Fruit fly (Drosophila melanogaster) whole organism, embryonic: Measurements from ENCODE around the gene CG14868.

ENCODE experiments used
- Adf1 ChIP-seq: fragments of 200-800 bp; sonication (Bioruptor generic); IDR thresholded peaks from 2 replicates; pipeline ENCODE4 v1.3.6; 2022; ENCODE audit warnings: missing biosample characterization, missing genetic modification characterization
- C15 ChIP-seq: fragments of 200-800 bp; sonication (Bioruptor generic); IDR thresholded peaks from 3 replicates; pipeline ENCODE4 v1.3.6; 2022; ENCODE audit warnings: missing biosample characterization, missing genetic modification characterization
- CG10209 ChIP-seq: fragments of 200-800 bp; sonication (Bioruptor generic); optimal IDR thresholded peaks from 3 replicates; lab custom pipeline; 2017; ENCODE audit warnings: missing biosample characterization, mild to moderate bottlenecking, missing genetic modification characterization, missing genetic modification reagents
- CG10366 ChIP-seq: fragments of 200-800 bp; sonication (Bioruptor generic); IDR thresholded peaks from 2 replicates; pipeline ENCODE4 v1.3.6; 2022; ENCODE audit warnings: missing biosample characterization, missing genetic modification characterization
- CG10654 ChIP-seq: fragments of 200-800 bp; sonication (Bioruptor generic); optimal IDR thresholded peaks from 2 replicates; lab custom pipeline; 2016; ENCODE audit warnings: missing biosample characterization, missing genetic modification characterization
- CG11093 ChIP-seq: fragments of 200-800 bp; sonication (Bioruptor generic); IDR thresholded peaks from 3 replicates; pipeline ENCODE4 v1.3.6; 2022; ENCODE audit warnings: missing biosample characterization, missing genetic modification characterization
- CG11723 ChIP-seq: fragments of 200-800 bp; sonication (Bioruptor generic); optimal IDR thresholded peaks from 2 replicates; lab custom pipeline; 2017; ENCODE audit warnings: missing biosample characterization, mild to moderate bottlenecking, missing genetic modification characterization
- CG12236 ChIP-seq: fragments of 200-800 bp; sonication (Bioruptor generic); optimal IDR thresholded peaks from 2 replicates; lab custom pipeline; 2016; ENCODE audit warnings: missing biosample characterization, missing genetic modification characterization
- CG12299 ChIP-seq: fragments of 200-800 bp; sonication (Bioruptor generic); optimal IDR thresholded peaks from 2 replicates; lab custom pipeline; 2018; ENCODE audit warnings: missing biosample characterization, mild to moderate bottlenecking, missing genetic modification characterization
- CG1647 ChIP-seq: fragments of 200-800 bp; sonication (Bioruptor generic); optimal IDR thresholded peaks from 3 replicates; lab custom pipeline; 2016; ENCODE audit warnings: missing biosample characterization, missing genetic modification characterization
- CG16779 ChIP-seq: fragments of 200-800 bp; sonication (Bioruptor generic); IDR thresholded peaks from 2 replicates; pipeline ENCODE4 v1.3.6; 2022; ENCODE audit warnings: missing biosample characterization, missing genetic modification characterization
- CG16863 ChIP-seq: fragments of 200-800 bp; sonication (Bioruptor generic); optimal IDR thresholded peaks from 3 replicates; lab custom pipeline; 2016; ENCODE audit warnings: missing biosample characterization, missing genetic modification characterization
- CG17385 ChIP-seq: fragments of 200-800 bp; sonication (Bioruptor generic); optimal IDR thresholded peaks from 3 replicates; lab custom pipeline; 2018; ENCODE audit warnings: missing biosample characterization, mild to moderate bottlenecking, missing genetic modification characterization
- CG17612 ChIP-seq: fragments of 200-800 bp; sonication (Bioruptor generic); IDR thresholded peaks from 2 replicates; pipeline ENCODE4 v1.3.6; 2022; ENCODE audit warnings: missing biosample characterization, missing genetic modification characterization
- CG17912 ChIP-seq: fragments of 200-800 bp; sonication (Bioruptor generic); optimal IDR thresholded peaks from 2 replicates; lab custom pipeline; 2018; ENCODE audit warnings: missing biosample characterization, mild to moderate bottlenecking, missing genetic modification characterization
- CG18262 ChIP-seq: fragments of 200-800 bp; optimal IDR thresholded peaks from 3 replicates; lab custom pipeline; 2019; ENCODE audit warnings: missing biosample characterization, mild to moderate bottlenecking, missing genetic modification characterization, moderate library complexity
- CG2129 ChIP-seq: fragments of 200-800 bp; sonication (Bioruptor generic); IDR thresholded peaks from 2 replicates; pipeline ENCODE4 v1.3.6; 2022; ENCODE audit warnings: missing biosample characterization, missing genetic modification characterization; ENCODE audit not compliant: partially characterized antibody
- CG2202 ChIP-seq: fragments of 200-800 bp; sonication (Bioruptor generic); optimal IDR thresholded peaks from 2 replicates; lab custom pipeline; 2018; ENCODE audit warnings: missing biosample characterization, mild to moderate bottlenecking, missing genetic modification characterization
- CG2875 ChIP-seq: fragments of 200-800 bp; sonication (Bioruptor generic); optimal IDR thresholded peaks from 2 replicates; lab custom pipeline; 2017; ENCODE audit warnings: missing biosample characterization, mild to moderate bottlenecking, missing genetic modification characterization, missing genetic modification reagents
- CG30020 ChIP-seq: fragments of 200-800 bp; optimal IDR thresholded peaks from 2 replicates; lab custom pipeline; 2019; ENCODE audit warnings: missing biosample characterization, mild to moderate bottlenecking, missing genetic modification characterization, moderate library complexity
- CG42726 ChIP-seq: fragments of 200-800 bp; sonication (Bioruptor generic); IDR thresholded peaks from 2 replicates; pipeline ENCODE4 v1.3.6; 2022; ENCODE audit warnings: missing biosample characterization, missing genetic modification characterization; ENCODE audit not compliant: partially characterized antibody
- CG4404 ChIP-seq: fragments of 200-800 bp; sonication (Bioruptor generic); IDR thresholded peaks from 2 replicates; pipeline ENCODE4 v1.3.6; 2022; ENCODE audit warnings: missing biosample characterization, missing genetic modification characterization
- CG8478 ChIP-seq: fragments of >200 bp; optimal IDR thresholded peaks from 2 replicates; lab custom pipeline; 2018
- CG8944 ChIP-seq: fragments of 200-800 bp; sonication (Bioruptor generic); optimal IDR thresholded peaks from 3 replicates; lab custom pipeline; 2016; ENCODE audit warnings: missing biosample characterization, missing genetic modification characterization
- CG9817 ChIP-seq: fragments of 200-800 bp; sonication (Bioruptor generic); optimal IDR thresholded peaks from 2 replicates; lab custom pipeline; 2018; ENCODE audit warnings: missing biosample characterization, mild to moderate bottlenecking, missing genetic modification characterization, moderate library complexity
- Fer1 ChIP-seq: fragments of 200-800 bp; sonication (Bioruptor generic); optimal IDR thresholded peaks from 2 replicates; lab custom pipeline; 2017; ENCODE audit warnings: missing biosample characterization, mild to moderate bottlenecking, missing genetic modification characterization
- Lim3 ChIP-seq: fragments of 200-800 bp; sonication (Bioruptor generic); IDR thresholded peaks from 2 replicates; pipeline ENCODE4 v1.3.6; 2022; ENCODE audit warnings: missing biosample characterization, missing genetic modification characterization
- Ssrp ChIP-seq: fragments of 200-800 bp; sonication (Bioruptor generic); optimal IDR thresholded peaks from 2 replicates; lab custom pipeline; 2018; ENCODE audit warnings: missing biosample characterization, mild to moderate bottlenecking, missing genetic modification characterization, moderate library complexity
- Xbp1 ChIP-seq: fragments of 200-800 bp; sonication (Bioruptor generic); optimal IDR thresholded peaks from 3 replicates; lab custom pipeline; 2016; ENCODE audit warnings: missing biosample characterization, mild to moderate bottlenecking, missing genetic modification characterization
- al ChIP-seq: fragments of 200-800 bp; sonication (Bioruptor generic); IDR thresholded peaks from 2 replicates; pipeline ENCODE4 v1.3.6; 2022; ENCODE audit warnings: missing biosample characterization, missing genetic modification characterization
- aop ChIP-seq: fragments of 200-800 bp; sonication (Bioruptor generic); IDR thresholded peaks from 2 replicates; pipeline ENCODE4 v1.3.6; 2022; ENCODE audit warnings: missing biosample characterization, missing genetic modification characterization
- bowl ChIP-seq: fragments of 200-800 bp; sonication (Bioruptor generic); IDR thresholded peaks from 2 replicates; pipeline ENCODE4 v1.3.6; 2022; ENCODE audit warnings: missing biosample characterization, missing genetic modification characterization
- btn ChIP-seq: fragments of 200-800 bp; sonication (Bioruptor generic); optimal IDR thresholded peaks from 2 replicates; lab custom pipeline; 2016; ENCODE audit warnings: missing biosample characterization, missing genetic modification characterization
- da ChIP-seq: fragments of 200-800 bp; sonication (Bioruptor generic); optimal IDR thresholded peaks from 2 replicates; lab custom pipeline; 2016; ENCODE audit warnings: missing biosample characterization, missing genetic modification characterization
- dmrt11E ChIP-seq: fragments of 200-800 bp; sonication (Bioruptor generic); optimal IDR thresholded peaks from 3 replicates; lab custom pipeline; 2018; ENCODE audit warnings: missing biosample characterization, mild to moderate bottlenecking, missing genetic modification characterization, moderate library complexity
- ems ChIP-seq: fragments of 200-800 bp; sonication (Bioruptor generic); optimal IDR thresholded peaks from 3 replicates; lab custom pipeline; 2016; ENCODE audit warnings: missing biosample characterization, missing genetic modification characterization
- grau ChIP-seq: fragments of 200-800 bp; optimal IDR thresholded peaks from 3 replicates; lab custom pipeline; 2019; ENCODE audit warnings: missing biosample characterization, mild to moderate bottlenecking, missing genetic modification characterization, moderate library complexity
- gsb-n ChIP-seq: fragments of 200-800 bp; sonication (Bioruptor generic); optimal IDR thresholded peaks from 3 replicates; lab custom pipeline; 2018; ENCODE audit warnings: missing biosample characterization, mild to moderate bottlenecking, missing genetic modification characterization
- hb ChIP-seq: fragments of 200-800 bp; sonication (Bioruptor generic); IDR thresholded peaks from 3 replicates; pipeline ENCODE4 v1.3.6; 2022; ENCODE audit warnings: missing biosample characterization, missing genetic modification characterization; ENCODE audit not compliant: partially characterized antibody
- her ChIP-seq: fragments of 200-800 bp; sonication (Bioruptor generic); optimal IDR thresholded peaks from 2 replicates; lab custom pipeline; 2016; ENCODE audit warnings: missing biosample characterization, missing genetic modification characterization
- kah ChIP-seq: fragments of 200-800 bp; sonication (Bioruptor generic); optimal IDR thresholded peaks from 2 replicates; lab custom pipeline; 2018; ENCODE audit warnings: missing biosample characterization, mild to moderate bottlenecking, missing genetic modification characterization
- nom ChIP-seq: fragments of 200-800 bp; sonication (Bioruptor generic); optimal IDR thresholded peaks from 2 replicates; lab custom pipeline; 2017; ENCODE audit warnings: missing biosample characterization, missing genetic modification characterization, mild to moderate bottlenecking, moderate library complexity, missing genetic modification reagents
- oc ChIP-seq: fragments of 200-800 bp; sonication (Bioruptor generic); optimal IDR thresholded peaks from 2 replicates; lab custom pipeline; 2018; ENCODE audit warnings: missing biosample characterization, mild to moderate bottlenecking, missing genetic modification characterization, moderate library complexity
- p53 ChIP-seq: fragments of 200-800 bp; sonication (Bioruptor generic); optimal IDR thresholded peaks from 2 replicates; lab custom pipeline; 2016; ENCODE audit warnings: missing biosample characterization, missing genetic modification characterization
- pan ChIP-seq, 4 experiments: fragments of >200 bp in 3 of 4; fragments of 200-800 bp in 1 of 4; sonication (Bioruptor generic) in 1 of 4; optimal IDR thresholded peaks in 3 of 4; IDR thresholded peaks in 1 of 4; 2 replicates each; pipeline versions ENCODE4 v1.3.6 to Lab custom; 2017 to 2022; ENCODE audit warnings: missing biosample characterization in 2 of 4, missing genetic modification characterization in 2 of 4, mixed read lengths in 1 of 4
- pita ChIP-seq: fragments of 200-800 bp; sonication (Bioruptor generic); optimal IDR thresholded peaks from 2 replicates; lab custom pipeline; 2017; ENCODE audit warnings: missing biosample characterization, mild to moderate bottlenecking, missing genetic modification characterization
- so ChIP-seq: fragments of 200-800 bp; sonication (Bioruptor generic); IDR thresholded peaks from 3 replicates; pipeline ENCODE4 v1.3.6; 2022; ENCODE audit warnings: missing biosample characterization, missing genetic modification characterization
- tna ChIP-seq: fragments of 200-800 bp; sonication (Bioruptor generic); IDR thresholded peaks from 2 replicates; pipeline ENCODE4 v1.3.6; 2022; ENCODE audit warnings: missing biosample characterization, missing genetic modification characterization; ENCODE audit not compliant: partially characterized antibody
- trem ChIP-seq: fragments of 200-800 bp; optimal IDR thresholded peaks from 3 replicates; lab custom pipeline; 2019; ENCODE audit warnings: missing biosample characterization, mild to moderate bottlenecking, missing genetic modification characterization, moderate library complexity
- ttk ChIP-seq: fragments of 200-800 bp; sonication (Bioruptor generic); IDR thresholded peaks from 2 replicates; pipeline ENCODE4 v2.1.2; 2022; ENCODE audit warnings: missing biosample characterization, missing genetic modification characterization
- yki ChIP-seq: fragments of >200 bp; optimal IDR thresholded peaks from 3 replicates; lab custom pipeline; 2018

Gene CG14868

dm6 chr3R:15371833-15372232 is 2.1 kb upstream of the CG14868 start, which contains the start of the genes Ccm3 and CG6136 (continued):
- TF ChIP-seq CG10654 (peak; percentile 21), pan (optimal IDR thresholded peaks at IDR 0.05; lab: Kevin White, UChicago) (no peak), pan (GFP tag; optimal IDR thresholded peaks at IDR 0.05 in 1 of 2, IDR thresholded peaks at IDR 0.05 in 1 of 2) (no peak), pita (GFP tag; lab: Kevin White, UChicago) (no peak), gsb-n (no peak), Xbp1 (GFP tag; lab: Kevin White, UChicago) (peak; percentile 43), CG1647 (GFP tag; lab: Kevin White, UChicago) (no peak), CG12299 (tag; lab: Kevin White, UChicago) (no peak), so (GFP tag; lab: Robert Waterston, UW) (no peak), btn (GFP tag; lab: Kevin White, UChicago) (no peak), her (GFP tag; lab: Kevin White, UChicago) (peak; percentile 35), CG2202 (tag; lab: Kevin White, UChicago) (no peak), kah (GFP tag; lab: Kevin White, UChicago) (no peak), CG17912 (no peak), Adf1 (GFP tag; lab: Robert Waterston, UW) (peak; percentile 41; the same call in 1 of the 2 replicates), oc (tag; lab: Kevin White, UChicago) (no peak), al (GFP tag; lab: Robert Waterston, UW) (peak; percentile 52; the same call in 1 of the 2 replicates), CG4404 (GFP tag; lab: Robert Waterston, UW) (peak; percentile 25; the same call in 1 of the 2 replicates), ems (GFP tag; lab: Kevin White, UChicago) (no peak), tna (GFP tag; lab: Robert Waterston, UW) (peak; percentile 89), CG9817 (tag; lab: Kevin White, UChicago) (no peak), ttk (GFP tag; lab: Robert Waterston, UW) (no peak), nom (GFP tag; lab: Kevin White, UChicago) (peak; percentile 1), dmrt11E (tag; lab: Kevin White, UChicago) (peak; percentile 10), CG18262 (tag; lab: Kevin White, UChicago) (no peak), da (GFP tag; lab: Kevin White, UChicago) (no peak), aop (GFP tag; lab: Robert Waterston, UW) (no peak), CG8944 (GFP tag; lab: Kevin White, UChicago) (no peak), Fer1 (GFP tag; lab: Kevin White, UChicago) (peak; percentile 65), hb (GFP tag; lab: Robert Waterston, UW) (peak; percentile 86), CG17385 (GFP tag; lab: Kevin White, UChicago) (peak; percentile 41), trem (tag; lab: Kevin White, UChicago) (peak; percentile 53), CG17612 (GFP tag; lab: Robert Waterston, UW) (no peak), bowl (GFP tag; lab: Robert Waterston, UW) (no peak), CG42726 (GFP tag; lab: Robert Waterston, UW) (peak; percentile 89; the same call in 1 of the 2 replicates), CG12236 (no peak), p53 (GFP tag; lab: Kevin White, UChicago) (peak; percentile 19), CG11093 (GFP tag; lab: Robert Waterston, UW) (no peak), CG8478 (no peak), CG16863 (GFP tag; lab: Kevin White, UChicago) (no peak), yki (lab: Kevin White, UChicago) (no peak), grau (peak; percentile 54), CG2129 (GFP tag; lab: Robert Waterston, UW) (peak; percentile 77), CG16779 (GFP tag; lab: Robert Waterston, UW) (no peak), CG10366 (GFP tag; lab: Robert Waterston, UW) (peak; percentile 23; the same call in 1 of the 2 replicates), C15 (no peak), CG10209 (no peak), CG30020 (peak; percentile 19), CG2875 (GFP tag; lab: Kevin White, UChicago) (no peak), Lim3 (GFP tag; lab: Robert Waterston, UW) (no peak), CG11723 (GFP tag; lab: Kevin White, UChicago) (no peak), Ssrp (tag; lab: Kevin White, UChicago) (no peak)
